Fruit fly (Drosophila melanogaster): ENCODE data around the gene Xpac.
A peak's percentile ranks its signal among the peaks of the same experiment; 100 is the strongest.

Xpac gene

DNA sequence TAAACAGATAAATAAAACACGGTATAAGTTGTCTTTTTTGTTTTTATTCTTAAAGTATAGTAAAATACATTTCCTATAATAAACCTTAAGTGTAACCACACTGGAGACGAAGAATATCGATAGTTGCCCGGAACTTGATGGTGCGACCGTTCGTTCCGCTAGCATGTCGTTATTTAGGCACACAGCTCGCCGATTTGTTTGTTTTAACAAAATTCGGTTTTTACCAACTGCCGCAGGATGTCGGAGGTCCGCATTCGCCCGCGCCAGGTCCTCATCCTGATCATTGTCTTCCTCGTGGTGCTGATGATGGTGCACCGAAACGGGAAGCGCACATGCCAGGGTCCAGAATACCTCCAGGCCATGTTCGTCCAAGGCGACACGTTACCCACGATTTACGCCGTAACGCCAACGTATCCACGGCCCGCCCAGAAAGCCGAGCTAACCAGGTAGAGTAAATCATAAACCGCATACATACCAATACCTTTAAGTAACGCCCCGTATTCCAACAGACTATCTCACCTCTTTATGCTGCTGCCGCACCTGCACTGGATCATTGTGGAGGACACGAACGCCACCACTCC, 27.1 kb upstream of the Xpac start, which contains the start of gene GlcAT-I (continued):
- TF ChIP-seq CG33213 (GFP tag; optimal IDR thresholded peaks at IDR 0.05) (no peak), sc (optimal IDR thresholded peaks at IDR 0.05) (no peak), sc (GFP tag; optimal IDR thresholded peaks at IDR 0.05) (no peak), CG2678 (tag; optimal IDR thresholded peaks at IDR 0.05) (no peak), Ets65A (GFP tag) (peak; percentile 60), hb (GFP tag; IDR thresholded peaks at IDR 0.05; ENCODE audit: partially characterized antibody) (0 out of 3 replicates have a peak, but pooled peaks have one; percentile 15), Elba2 (GFP tag; optimal IDR thresholded peaks at IDR 0.05) (no peak), CG9609 (GFP tag; optimal IDR thresholded peaks at IDR 0.05) (no peak), Hsf (GFP tag; optimal IDR thresholded peaks at IDR 0.05) (no peak), Sry-δ (GFP tag; optimal IDR thresholded peaks at IDR 0.05) (peak; percentile 57), hbn (GFP tag; IDR thresholded peaks at IDR 0.05; ENCODE audit: partially characterized antibody) (0 out of 2 replicates have a peak, but pooled peaks have one; percentile 28), bbx (GFP tag; IDR thresholded peaks at IDR 0.05; ENCODE audit: partially characterized antibody) (no peak; the same call in 1 of the 2 replicates), D19B (GFP tag; optimal IDR thresholded peaks at IDR 0.05) (no peak), gt (GFP tag; IDR thresholded peaks at IDR 0.05) (no peak), Hand (GFP tag; optimal IDR thresholded peaks at IDR 0.05) (no peak), CG15601 (tag; optimal IDR thresholded peaks at IDR 0.05) (no peak), insv (GFP tag; optimal IDR thresholded peaks at IDR 0.05) (no peak), luna (GFP tag; optimal IDR thresholded peaks at IDR 0.05) (no peak), Gug (GFP tag; IDR thresholded peaks at IDR 0.05) (no peak), CG18764 (GFP tag; optimal IDR thresholded peaks at IDR 0.05) (no peak), br (optimal IDR thresholded peaks at IDR 0.05) (no peak), Adf1 (GFP tag; IDR thresholded peaks at IDR 0.05) (no peak), CG10462 (GFP tag; optimal IDR thresholded peaks at IDR 0.05) (no peak), Doc3 (GFP tag; IDR thresholded peaks at IDR 0.05; ENCODE audit: partially characterized antibody) (0 out of 3 replicates have a peak, but pooled peaks have one; percentile 29), CG13424 (tag; optimal IDR thresholded peaks at IDR 0.05) (no peak), HLH3B (GFP tag; IDR thresholded peaks at IDR 0.05) (no peak), Poxn (GFP tag; IDR thresholded peaks at IDR 0.05) (no peak), Fer2 (tag; optimal IDR thresholded peaks at IDR 0.05) (no peak), CG34224 (GFP tag; IDR thresholded peaks at IDR 0.05; ENCODE audit: partially characterized antibody) (no peak), CG12942 (GFP tag; optimal IDR thresholded peaks at IDR 0.05) (no peak), nom (GFP tag; optimal IDR thresholded peaks at IDR 0.05) (no peak), CG2199 (GFP tag; IDR thresholded peaks at IDR 0.05) (no peak), jing (GFP tag; optimal IDR thresholded peaks at IDR 0.05) (no peak), gce (GFP tag; IDR thresholded peaks at IDR 0.05) (no peak), CG1603 (tag; optimal IDR thresholded peaks at IDR 0.05) (peak; percentile 43), row (GFP tag; IDR thresholded peaks at IDR 0.05) (no peak), CG3163 (GFP tag; optimal IDR thresholded peaks at IDR 0.05) (no peak), CG6254 (GFP tag; optimal IDR thresholded peaks at IDR 0.05) (no peak), Spps (tag; optimal IDR thresholded peaks at IDR 0.05) (no peak), phol (tag; optimal IDR thresholded peaks at IDR 0.05) (no peak), dpn (GFP tag; optimal IDR thresholded peaks at IDR 0.05) (no peak), vvl (GFP tag; IDR thresholded peaks at IDR 0.05) (peak; percentile 24; the same call in 1 of the 2 replicates), D19A (tag; optimal IDR thresholded peaks at IDR 0.05) (no peak), CG10366 (GFP tag; IDR thresholded peaks at IDR 0.05) (no peak), CG13287 (GFP tag; IDR thresholded peaks at IDR 0.05; ENCODE audit: partially characterized antibody) (peak; percentile 70), CG11085 (GFP tag; IDR thresholded peaks at IDR 0.05) (no peak), CG8944 (GFP tag; optimal IDR thresholded peaks at IDR 0.05) (no peak), CG12155 (GFP tag; optimal IDR thresholded peaks at IDR 0.05) (no peak), Hr78 (GFP tag; optimal IDR thresholded peaks at IDR 0.05) (no peak), YL-1 (GFP tag; optimal IDR thresholded peaks at IDR 0.05) (peak; percentile 40), CG32532 (GFP tag; IDR thresholded peaks at IDR 0.05) (no peak)

Measured in whole organism, embryonic.